Fruit fly (Drosophila melanogaster) whole organism, wandering third instar larva: Measurements from ENCODE around the gene CG18557.

Experiments used
- Abd-B ChIP-seq: fragments of >200 bp; optimal IDR thresholded peaks from 2 replicates; lab custom pipeline; 2017; ENCODE audit warnings: missing biosample characterization, missing genetic modification characterization
- CG32264 ChIP-seq: fragments of 200-800 bp; sonication (Bioruptor generic); optimal IDR thresholded peaks from 2 replicates; lab custom pipeline; 2016; ENCODE audit warnings: missing biosample characterization, missing genetic modification characterization
- CG9705 ChIP-seq: fragments of 200-800 bp; sonication (Bioruptor generic); optimal IDR thresholded peaks from 2 replicates; lab custom pipeline; 2018; ENCODE audit warnings: missing biosample characterization, mild to moderate bottlenecking, missing genetic modification characterization
- CrebA ChIP-seq: fragments of 200-800 bp; sonication (Bioruptor generic); optimal IDR thresholded peaks from 2 replicates; lab custom pipeline; 2016; ENCODE audit warnings: missing biosample characterization, mild to moderate bottlenecking, missing genetic modification characterization, borderline replicate concordance
- Dfd ChIP-seq: fragments of >200 bp; optimal IDR thresholded peaks from 2 replicates; lab custom pipeline; 2017; ENCODE audit warnings: missing biosample characterization, missing genetic modification characterization
- Dif ChIP-seq: fragments of 200-275, 200-300 bp; sonication (Bioruptor generic); optimal IDR thresholded peaks from 2 replicates; lab custom pipeline; 2018; ENCODE audit warnings: missing biosample characterization, missing genetic modification characterization; ENCODE audit not compliant: partially characterized antibody
- GATAd ChIP-seq: sonication (Bioruptor generic); optimal IDR thresholded peaks from 2 replicates; lab custom pipeline; 2016; ENCODE audit warnings: missing biosample characterization, missing genetic modification characterization
- HLH106 ChIP-seq: fragments of 200-800 bp; optimal IDR thresholded peaks from 3 replicates; lab custom pipeline; 2019; ENCODE audit warnings: missing biosample characterization, mild to moderate bottlenecking, missing genetic modification characterization, moderate library complexity
- Hnf4 ChIP-seq: fragments of 200-800 bp; sonication (Bioruptor generic); optimal IDR thresholded peaks from 2 replicates; lab custom pipeline; 2016; ENCODE audit warnings: missing biosample characterization, mild to moderate bottlenecking, missing genetic modification characterization
- Hr78 ChIP-seq: fragments of >200 bp; optimal IDR thresholded peaks from 2 replicates; lab custom pipeline; 2017; ENCODE audit warnings: missing biosample characterization, missing genetic modification characterization
- Hr83 ChIP-seq: fragments of 200-300 bp; sonication (Bioruptor generic); optimal IDR thresholded peaks from 2 replicates; lab custom pipeline; 2016; ENCODE audit warnings: missing biosample characterization, mild to moderate bottlenecking, missing genetic modification characterization, moderate library complexity; ENCODE audit not compliant: poor library complexity, severe bottlenecking
- Jra ChIP-seq: sonication (Bioruptor generic); optimal IDR thresholded peaks from 2 replicates; lab custom pipeline; 2016; ENCODE audit warnings: missing biosample characterization, missing genetic modification characterization
- Mio ChIP-seq: sonication (Bioruptor generic); optimal IDR thresholded peaks from 2 replicates; lab custom pipeline; 2016; ENCODE audit warnings: missing biosample characterization, missing genetic modification characterization
- Myc ChIP-seq: fragments of >200 bp; optimal IDR thresholded peaks from 2 replicates; lab custom pipeline; 2017
- N ChIP-seq: fragments of >200 bp; optimal IDR thresholded peaks from 2 replicates; lab custom pipeline; 2018; ENCODE audit warnings: missing biosample characterization, missing external identifiers, missing genetic modification characterization
- OdsH ChIP-seq: fragments of 200-800 bp; sonication (Bioruptor generic); optimal IDR thresholded peaks from 2 replicates; lab custom pipeline; 2016; ENCODE audit warnings: missing biosample characterization, mild to moderate bottlenecking, missing genetic modification characterization
- Rel ChIP-seq, 2 experiments: fragments of 200-800 bp; sonication (Bioruptor generic) in 1 of 2; optimal IDR thresholded peaks; 2 replicates in 1 of 2; 3 replicates in 1 of 2; lab custom pipeline; 2016 to 2019; ENCODE audit warnings: mild to moderate bottlenecking in 2 of 2, missing biosample characterization in 2 of 2, missing genetic modification characterization in 2 of 2, moderate library complexity in 1 of 2
- Sp1 ChIP-seq: fragments of 200-800 bp; sonication (Bioruptor generic); optimal IDR thresholded peaks from 3 replicates; lab custom pipeline; 2019; ENCODE audit warnings: missing biosample characterization, mild to moderate bottlenecking, missing genetic modification characterization, moderate library complexity
- Vsx2 ChIP-seq: fragments of 200-300, 225-300 bp; sonication (Bioruptor generic); optimal IDR thresholded peaks from 2 replicates; lab custom pipeline; 2018; ENCODE audit warnings: missing biosample characterization, missing genetic modification characterization; ENCODE audit not compliant: partially characterized antibody
- br ChIP-seq: fragments of 200-800 bp; sonication (Bioruptor generic); optimal IDR thresholded peaks from 2 replicates; lab custom pipeline; 2016; ENCODE audit warnings: missing biosample characterization, missing genetic modification characterization
- brk ChIP-seq: fragments of 200-800 bp; sonication (Bioruptor generic); optimal IDR thresholded peaks from 2 replicates; lab custom pipeline; 2016; ENCODE audit warnings: missing biosample characterization, mild to moderate bottlenecking, missing genetic modification characterization
- dl ChIP-seq, 2 experiments: fragments of 175-275, 200-275 bp in 1 of 2; fragments of 200-275 bp in 1 of 2; sonication (Bioruptor generic); optimal IDR thresholded peaks; lab custom pipeline; 2018; ENCODE audit warnings: mild to moderate bottlenecking in 2 of 2, missing biosample characterization in 2 of 2, missing genetic modification characterization in 2 of 2, moderate library complexity in 2 of 2; ENCODE audit not compliant: partially characterized antibody in 2 of 2, insufficient read depth in 1 of 2
- dmrt93B ChIP-seq: fragments of 200-800 bp; sonication (Bioruptor generic); optimal IDR thresholded peaks from 2 replicates; lab custom pipeline; 2018; ENCODE audit warnings: missing biosample characterization, mild to moderate bottlenecking, missing genetic modification characterization
- dsf ChIP-seq: sonication (Bioruptor generic); optimal IDR thresholded peaks from 2 replicates; lab custom pipeline; 2016; ENCODE audit warnings: missing biosample characterization, missing genetic modification characterization, borderline replicate concordance
- ey ChIP-seq: fragments of 200-800 bp; sonication (Bioruptor generic); optimal IDR thresholded peaks from 2 replicates; lab custom pipeline; 2016; ENCODE audit warnings: missing biosample characterization, missing genetic modification characterization
- foxo ChIP-seq, 2 experiments: fragments of 200-800 bp; sonication (Bioruptor generic); optimal IDR thresholded peaks; 2 replicates in 1 of 2; 3 replicates in 1 of 2; lab custom pipeline; 2016 to 2017; ENCODE audit warnings: missing biosample characterization in 2 of 2, missing genetic modification characterization in 2 of 2
- fru ChIP-seq: fragments of 200-800 bp; sonication (Bioruptor generic); optimal IDR thresholded peaks from 3 replicates; lab custom pipeline; 2016; ENCODE audit warnings: missing biosample characterization, mild to moderate bottlenecking, missing genetic modification characterization
- h ChIP-seq: fragments of 200-800 bp; sonication (Bioruptor generic); optimal IDR thresholded peaks from 3 replicates; lab custom pipeline; 2016; ENCODE audit warnings: missing biosample characterization, mild to moderate bottlenecking, missing genetic modification characterization
- jim ChIP-seq: fragments of 175-275, 200-325 bp; sonication (Bioruptor generic); optimal IDR thresholded peaks from 2 replicates; lab custom pipeline; 2016; ENCODE audit warnings: missing biosample characterization, mild to moderate bottlenecking, missing genetic modification characterization
- lola ChIP-seq: fragments of >200 bp; optimal IDR thresholded peaks from 2 replicates; lab custom pipeline; 2017; ENCODE audit warnings: missing biosample characterization, missing genetic modification characterization
- pan ChIP-seq: fragments of >200 bp; optimal IDR thresholded peaks from 2 replicates; lab custom pipeline; 2017
- psq ChIP-seq: fragments of 200-800 bp; sonication (Bioruptor generic); optimal IDR thresholded peaks from 3 replicates; lab custom pipeline; 2017; ENCODE audit warnings: missing biosample characterization, mild to moderate bottlenecking, missing genetic modification characterization, moderate library complexity
- rgr ChIP-seq: fragments of 200-800 bp; sonication (Bioruptor generic); optimal IDR thresholded peaks from 3 replicates; lab custom pipeline; 2016; ENCODE audit warnings: missing biosample characterization, mild to moderate bottlenecking, missing genetic modification characterization
- sage ChIP-seq: fragments of 200-800 bp; sonication (Bioruptor generic); optimal IDR thresholded peaks from 2 replicates; lab custom pipeline; 2016; ENCODE audit warnings: missing biosample characterization, mild to moderate bottlenecking, missing genetic modification characterization
- sv ChIP-seq: fragments of 200-800 bp; sonication (Bioruptor generic); optimal IDR thresholded peaks from 3 replicates; lab custom pipeline; 2016; ENCODE audit warnings: missing biosample characterization, missing genetic modification characterization
- tai ChIP-seq: sonication (Bioruptor generic); optimal IDR thresholded peaks from 2 replicates; lab custom pipeline; 2016; ENCODE audit warnings: missing biosample characterization, missing genetic modification characterization
- usp ChIP-seq: fragments of >200 bp; optimal IDR thresholded peaks from 2 replicates; lab custom pipeline; 2017; ENCODE audit warnings: missing biosample characterization, missing genetic modification characterization
- woc ChIP-seq: sonication (Bioruptor generic); optimal IDR thresholded peaks from 2 replicates; lab custom pipeline; 2016; ENCODE audit warnings: missing biosample characterization, mild to moderate bottlenecking, missing genetic modification characterization

CG18557 gene

dm6 chr2L:2837742-2838461, 7.6 kb downstream of the CG18557 start, which contains the start of the genes CG3119 and Cpr23B:
TSS of gene CG3119 (minus strand) at chr2L:2837833.
TSS of gene Cpr23B (plus strand) at chr2L:2838411.
- TF ChIP-seq Vsx2 (GFP tag; lab: Kevin White, UChicago) (no peak), HLH106 (tag; lab: Kevin White, UChicago) (no peak)

dm6 chr2L:2830341-2830800, 15.2 kb downstream of the CG18557 start:
- TF ChIP-seq pan (lab: Kevin White, UChicago): no peak
- no peak for TF ChIP-seq Dfd (GFP tag; lab: Kevin White, UChicago)
- TF ChIP-seq CrebA (GFP tag; lab: Kevin White, UChicago): peak; percentile 4
- no peak for TF ChIP-seq Hr83 (GFP tag; lab: Kevin White, UChicago)
- TF ChIP-seq dl (GFP tag; optimal IDR thresholded peaks at IDR 0.05; lab: Kevin White, UChicago; ENCODE audit: insufficient read depth in 1 of 2, partially characterized antibody in 2 of 2): no peak
- TF ChIP-seq usp: no peak
- peak; percentile 83 for TF ChIP-seq br (GFP tag; lab: Kevin White, UChicago)
- TF ChIP-seq psq (GFP tag; lab: Kevin White, UChicago): peak; percentile 56
- TF ChIP-seq Mio: no peak
- peak; percentile 70 for TF ChIP-seq Hnf4 (GFP tag; lab: Kevin White, UChicago)
- TF ChIP-seq tai (GFP tag; lab: Kevin White, UChicago): peak; percentile 70
- peak; percentile 17 for TF ChIP-seq dsf
- TF ChIP-seq Myc: no peak
- peak; percentile 69 for TF ChIP-seq sage (GFP tag; lab: Kevin White, UChicago)
- TF ChIP-seq ey (GFP tag; lab: Kevin White, UChicago): peak; percentile 72
- peak; percentile 77 for TF ChIP-seq CG9705
- TF ChIP-seq rgr: peak; percentile 81
- no peak for TF ChIP-seq Abd-B (GFP tag; lab: Kevin White, UChicago)
- peak; percentile 83 for TF ChIP-seq h
- peak; percentile 7 for TF ChIP-seq Rel (GFP tag; optimal IDR thresholded peaks at IDR 0.05; lab: Kevin White, UChicago)
- peak; percentile 37 for TF ChIP-seq Rel (tag; optimal IDR thresholded peaks at IDR 0.05; lab: Kevin White, UChicago)
- TF ChIP-seq HLH106 (tag; lab: Kevin White, UChicago): peak; percentile 91
- TF ChIP-seq Sp1 (GFP tag; lab: Kevin White, UChicago): peak; percentile 95
- TF ChIP-seq brk (GFP tag; lab: Kevin White, UChicago): peak; percentile 72
- peak; percentile 88 for TF ChIP-seq fru
- TF ChIP-seq Dif (GFP tag; lab: Kevin White, UChicago): no peak
- peak; percentile 89 for TF ChIP-seq OdsH (GFP tag; lab: Kevin White, UChicago)
- no peak for TF ChIP-seq Jra (GFP tag; lab: Kevin White, UChicago)
- peak in 1 of 2 experiments; percentile 93 for TF ChIP-seq foxo (GFP tag; optimal IDR thresholded peaks at IDR 0.05; lab: Kevin White, UChicago)
- no peak for TF ChIP-seq Hr78 (GFP tag; lab: Kevin White, UChicago)
- peak; percentile 89 for TF ChIP-seq dmrt93B (GFP tag; lab: Kevin White, UChicago)
- TF ChIP-seq lola (GFP tag; lab: Kevin White, UChicago): no peak
- TF ChIP-seq woc (GFP tag; lab: Kevin White, UChicago): peak; percentile 76
- TF ChIP-seq sv (GFP tag; lab: Kevin White, UChicago): peak; percentile 86
- no peak for TF ChIP-seq N (GFP tag; lab: Kevin White, UChicago)
- TF ChIP-seq Vsx2 (GFP tag; lab: Kevin White, UChicago): no peak
- no peak for TF ChIP-seq CG32264 (GFP tag; lab: Kevin White, UChicago)
- peak; percentile 3 for TF ChIP-seq GATAd
- TF ChIP-seq jim (GFP tag; lab: Kevin White, UChicago): no peak
